Worm (Caenorhabditis elegans): ENCODE data around the gene ser-1.

Gene ser-1

DNA sequence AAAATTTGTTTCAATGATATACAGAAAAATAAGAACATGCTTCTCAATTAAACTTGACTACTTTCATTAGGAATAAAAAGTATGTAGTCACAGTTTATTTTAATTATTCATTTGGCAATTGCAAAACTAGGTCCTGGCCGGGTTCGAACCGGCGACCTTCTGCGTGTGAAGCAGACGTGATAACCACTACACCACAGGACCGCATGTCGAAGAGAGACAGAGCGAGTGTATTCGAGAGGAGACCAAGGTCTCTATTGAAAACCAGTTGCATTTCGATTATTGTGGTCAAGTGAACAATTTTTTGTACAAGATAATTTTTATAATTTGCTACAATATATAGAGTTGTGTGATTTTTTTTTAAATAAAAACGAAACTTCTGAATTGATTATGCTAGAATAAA is 11.3 kb downstream of the ser-1 start (continued):
- TF ChIP-seq F49E8.2 (tag; optimal IDR thresholded peaks at IDR 0.05; ENCODE audit: insufficient read depth) = peak; percentile 44
- peak; percentile 26 for TF ChIP-seq efl-1 (GFP tag; optimal IDR thresholded peaks at IDR 0.05)
- TF ChIP-seq nhr-179 (tag; optimal IDR thresholded peaks at IDR 0.05) = no peak
- TF ChIP-seq hlh-26 (GFP tag; conservative IDR thresholded peaks at IDR 0.05) = no peak
- peak; percentile 45 for TF ChIP-seq ztf-26 (tag; optimal IDR thresholded peaks at IDR 0.05)
- TF ChIP-seq C06A6.2 (GFP tag; conservative IDR thresholded peaks at IDR 0.05) = no peak
- no peak for TF ChIP-seq nfya-1 (tag; optimal IDR thresholded peaks at IDR 0.05; ENCODE audit: borderline replicate concordance, insufficient read depth)
- TF ChIP-seq B0261.1 (tag; optimal IDR thresholded peaks at IDR 0.05) = peak; percentile 92
- TF ChIP-seq egl-44 (GFP tag; IDR thresholded peaks at IDR 0.05) = peak; percentile 67
- peak; percentile 39 for TF ChIP-seq unc-130 (GFP tag; optimal IDR thresholded peaks at IDR 0.05)
- peak; percentile 50 for TF ChIP-seq mes-4 (tag; optimal IDR thresholded peaks at IDR 0.05)
- peak; percentile 23 for TF ChIP-seq akir-1 (GFP tag; optimal IDR thresholded peaks at IDR 0.05)
- peak; percentile 20 for TF ChIP-seq F10E7.11 (tag; optimal IDR thresholded peaks at IDR 0.05)
- TF ChIP-seq athp-1 (tag; optimal IDR thresholded peaks at IDR 0.05) = peak; percentile 37
- TF ChIP-seq chd-7 (tag; optimal IDR thresholded peaks at IDR 0.05) = peak; percentile 71
- TF ChIP-seq Y53F4B.3 (GFP tag; IDR thresholded peaks at IDR 0.05) = peak; percentile 54; the same call in 1 of the 2 replicates
- peak; percentile 65 for TF ChIP-seq somi-1 (GFP tag; optimal IDR thresholded peaks at IDR 0.05)
- TF ChIP-seq hmg-20 (GFP tag; IDR thresholded peaks at IDR 0.05) = peak; percentile 77; the same call in 1 of the 2 replicates
- no peak for TF ChIP-seq B0019.2 (GFP tag; conservative IDR thresholded peaks at IDR 0.05)
- TF ChIP-seq madf-8 (GFP tag; conservative IDR thresholded peaks at IDR 0.05) = no peak
- TF ChIP-seq tbx-9 (tag; optimal IDR thresholded peaks at IDR 0.05; ENCODE audit: borderline replicate concordance) = no peak
- TF ChIP-seq egl-18 (GFP tag; IDR thresholded peaks at IDR 0.05) = 0 out of 2 replicates have a peak, but pooled peaks have one; percentile 17
- peak; percentile 39; the same call in 1 of the 2 replicates for TF ChIP-seq cebp-1 (GFP tag; IDR thresholded peaks at IDR 0.05)
- peak; percentile 71 for TF ChIP-seq cebp-1 (tag; optimal IDR thresholded peaks at IDR 0.05)
- TF ChIP-seq lsy-27 (tag; optimal IDR thresholded peaks at IDR 0.05; ENCODE audit: borderline replicate concordance, insufficient read depth) = peak; percentile 53
- peak; percentile 52 for TF ChIP-seq attf-5 (GFP tag; optimal IDR thresholded peaks at IDR 0.05)
- peak; percentile 83; the same call in 1 of the 2 replicates for TF ChIP-seq cebp-2 (GFP tag; IDR thresholded peaks at IDR 0.05)
- no peak for TF ChIP-seq dpl-1 (GFP tag; optimal IDR thresholded peaks at IDR 0.05)
- peak; percentile 70 for TF ChIP-seq nhr-90 (tag; optimal IDR thresholded peaks at IDR 0.05)
- peak; percentile 59 for TF ChIP-seq snpc-3.4 (tag; optimal IDR thresholded peaks at IDR 0.05)
- TF ChIP-seq Y56A3A.18 (GFP tag; IDR thresholded peaks at IDR 0.05) = peak; percentile 65; the same call in 1 of the 2 replicates

ce11 chrX:16591533-16591932 is 12.0 kb downstream of the ser-1 start:
- TF ChIP-seq egrh-3 (GFP tag; IDR thresholded peaks at IDR 0.05) (peak; percentile 52; the same call in 1 of the 2 replicates), zfh-2 (GFP tag; conservative IDR thresholded peaks at IDR 0.05) (peak; percentile 88), ztf-25 (GFP tag; IDR thresholded peaks at IDR 0.05) (no peak), ceh-58 (GFP tag; IDR thresholded peaks at IDR 0.05) (no peak), madf-10 (tag; optimal IDR thresholded peaks at IDR 0.05) (no peak), snpc-3.4 (tag; optimal IDR thresholded peaks at IDR 0.05) (no peak)

DNA sequence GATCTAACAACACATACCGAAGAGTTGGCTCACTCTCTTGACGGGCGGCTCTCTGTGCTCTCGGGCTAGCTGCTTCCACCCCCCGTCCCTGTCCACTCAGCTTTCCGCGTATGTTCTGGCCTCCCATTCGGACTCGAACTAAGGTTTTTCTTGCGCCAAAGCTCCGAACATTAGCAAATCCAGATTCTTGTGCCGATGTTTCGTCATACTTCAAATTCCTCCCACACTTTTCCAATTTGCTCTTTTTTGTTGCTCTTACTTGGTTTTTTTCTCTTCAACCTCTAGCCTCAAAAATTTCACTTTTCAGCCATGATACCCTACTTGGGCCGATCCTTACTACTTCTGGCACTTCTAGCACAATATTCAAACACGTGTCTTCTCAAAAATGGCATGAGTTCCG is 15.4 kb downstream of the ser-1 start, which contains the start of gene cdh-9:
TSS of gene cdh-9 (plus strand) at position 301 of the 400 bp plus-strand sequence.
- TF ChIP-seq F22D6.2 (tag; optimal IDR thresholded peaks at IDR 0.05) (no peak), snpc-1.3 (tag; optimal IDR thresholded peaks at IDR 0.05; ENCODE audit: insufficient read depth) (no peak), bed-2 (GFP tag; IDR thresholded peaks at IDR 0.05) (no peak), ztf-25 (GFP tag; IDR thresholded peaks at IDR 0.05) (no peak), lin-40 (tag; optimal IDR thresholded peaks at IDR 0.05) (no peak), cebp-2 (GFP tag; IDR thresholded peaks at IDR 0.05) (no peak), D2030.7 (GFP tag; IDR thresholded peaks at IDR 0.05) (no peak), Y53F4B.3 (GFP tag; IDR thresholded peaks at IDR 0.05) (no peak), lin-26 (GFP tag; IDR thresholded peaks at IDR 0.05) (no peak), lsl-1 (GFP tag; optimal IDR thresholded peaks at IDR 0.05) (no peak), nfya-1 (tag; optimal IDR thresholded peaks at IDR 0.05; ENCODE audit: borderline replicate concordance, insufficient read depth) (no peak), B0035.1 (tag; optimal IDR thresholded peaks at IDR 0.05) (no peak), dpff-1 (tag; optimal IDR thresholded peaks at IDR 0.05) (no peak), athp-1 (tag; optimal IDR thresholded peaks at IDR 0.05) (no peak)

Measured in whole organism, young adult.